Worm (Caenorhabditis elegans) whole organism, late embryonic: ENCODE data around the gene fars-2.
A peak's percentile ranks its signal among the peaks of the same experiment; 100 is the strongest.
"Not testable (repeated sequence)": the region's sequence is repeated elsewhere in the genome, so short reads cannot be mapped to it uniquely, and the experiment has no call there.

Source experiments
- C08G9.2 ChIP-seq: sonication (generic microtip); optimal IDR thresholded peaks from 2 replicates; lab custom pipeline; 2016; ENCODE audit warnings: mild to moderate bottlenecking, missing genetic modification characterization, moderate library complexity, missing compliant biosample characterization
- F13H6.1 ChIP-seq: sonication (generic microtip); optimal IDR thresholded peaks from 2 replicates; lab custom pipeline; 2016; ENCODE audit warnings: missing genetic modification characterization, missing compliant biosample characterization
- K02D7.2 ChIP-seq: sonication (generic microtip); optimal IDR thresholded peaks from 2 replicates; lab custom pipeline; 2017; ENCODE audit warnings: mild to moderate bottlenecking, missing genetic modification characterization, missing compliant biosample characterization
- ama-1 ChIP-seq: fragments of 150-350 bp; optimal IDR thresholded peaks from 2 replicates; lab custom pipeline; 2014
- ceh-14 ChIP-seq: sonication (generic microtip); optimal IDR thresholded peaks from 2 replicates; lab custom pipeline; 2016; ENCODE audit warnings: missing genotype, missing genetic modification characterization, missing compliant biosample characterization
- ceh-2 ChIP-seq: sonication (generic microtip); optimal IDR thresholded peaks from 2 replicates; lab custom pipeline; 2016; ENCODE audit warnings: missing genotype, missing genetic modification characterization, missing compliant biosample characterization
- ceh-22 ChIP-seq: sonication (generic microtip); optimal IDR thresholded peaks from 2 replicates; lab custom pipeline; 2017; ENCODE audit warnings: missing biosample characterization, missing genetic modification characterization
- ceh-24 ChIP-seq: sonication (generic microtip); optimal IDR thresholded peaks from 2 replicates; lab custom pipeline; 2016; ENCODE audit warnings: mild to moderate bottlenecking, missing genetic modification characterization, missing compliant biosample characterization
- ceh-48 ChIP-seq: sonication (generic microtip); optimal IDR thresholded peaks from 2 replicates; lab custom pipeline; 2016; ENCODE audit warnings: missing genetic modification characterization, inconsistent platforms, missing compliant biosample characterization
- che-1 ChIP-seq: sonication (generic microtip); optimal IDR thresholded peaks from 2 replicates; lab custom pipeline; 2016; ENCODE audit warnings: mild to moderate bottlenecking, missing genetic modification characterization, missing compliant biosample characterization
- dmd-4 ChIP-seq: sonication (generic microtip); optimal IDR thresholded peaks from 2 replicates; lab custom pipeline; 2016; ENCODE audit warnings: borderline replicate concordance, missing genetic modification characterization, missing compliant biosample characterization
- dve-1 ChIP-seq: sonication (generic microtip); optimal IDR thresholded peaks from 2 replicates; lab custom pipeline; 2017; ENCODE audit warnings: antibody characterized with exemption, mild to moderate bottlenecking, missing genetic modification characterization, missing compliant biosample characterization
- eyg-1 ChIP-seq: sonication (generic microtip); optimal IDR thresholded peaks from 2 replicates; lab custom pipeline; 2016; ENCODE audit warnings: missing genotype, missing genetic modification characterization, missing compliant biosample characterization
- fkh-6 ChIP-seq: sonication (generic microtip); optimal IDR thresholded peaks from 2 replicates; lab custom pipeline; 2016; ENCODE audit warnings: missing genetic modification characterization, missing compliant biosample characterization
- gmeb-2 ChIP-seq: sonication (generic microtip); optimal IDR thresholded peaks from 2 replicates; lab custom pipeline; 2016; ENCODE audit warnings: missing genetic modification characterization, inconsistent platforms, missing compliant biosample characterization
- hlh-13 ChIP-seq: fragments of 200-800 bp; sonication (Bioruptor generic); optimal IDR thresholded peaks from 2 replicates; lab custom pipeline; 2018; ENCODE audit warnings: mild to moderate bottlenecking, missing genetic modification characterization, missing compliant biosample characterization
- hlh-30 ChIP-seq: sonication (generic microtip); optimal IDR thresholded peaks from 2 replicates; lab custom pipeline; 2017; ENCODE audit warnings: antibody characterized with exemption, missing genetic modification characterization, missing compliant biosample characterization; ENCODE audit not compliant: insufficient read depth
- hlh-6 ChIP-seq: sonication (generic microtip); optimal IDR thresholded peaks from 2 replicates; lab custom pipeline; 2016; ENCODE audit warnings: missing genotype, missing genetic modification characterization, missing compliant biosample characterization
- hlh-8 ChIP-seq: sonication (generic microtip); optimal IDR thresholded peaks from 2 replicates; lab custom pipeline; 2016; ENCODE audit warnings: missing genotype, missing genetic modification characterization, missing compliant biosample characterization
- lim-6 ChIP-seq: sonication (generic microtip); optimal IDR thresholded peaks from 2 replicates; lab custom pipeline; 2016; ENCODE audit warnings: missing genetic modification characterization, missing compliant biosample characterization
- nfya-1 ChIP-seq: sonication (generic microtip); optimal IDR thresholded peaks from 2 replicates; lab custom pipeline; 2017; ENCODE audit warnings: missing genetic modification characterization, mild to moderate bottlenecking, missing compliant biosample characterization, antibody characterized with exemption, moderate library complexity
- nhr-11 ChIP-seq: fragments of 150-350 bp; optimal IDR thresholded peaks from 2 replicates; lab custom pipeline; 2014; ENCODE audit warnings: missing biosample characterization, missing genetic modification characterization
- nhr-232 ChIP-seq: sonication (generic microtip); optimal IDR thresholded peaks from 2 replicates; lab custom pipeline; 2016; ENCODE audit warnings: missing genetic modification characterization, missing compliant biosample characterization
- pag-3 ChIP-seq: sonication (generic microtip); optimal IDR thresholded peaks from 2 replicates; lab custom pipeline; 2016; ENCODE audit warnings: missing compliant biosample characterization, missing genetic modification characterization, borderline replicate concordance
- pat-9 ChIP-seq: fragments of 200-800 bp; sonication (Bioruptor generic); optimal IDR thresholded peaks from 2 replicates; lab custom pipeline; 2018; ENCODE audit warnings: mild to moderate bottlenecking, missing genetic modification characterization, moderate library complexity, missing compliant biosample characterization
- pha-2 ChIP-seq: sonication (generic microtip); optimal IDR thresholded peaks from 2 replicates; lab custom pipeline; 2017; ENCODE audit warnings: mild to moderate bottlenecking, missing genetic modification characterization, missing compliant biosample characterization
- pqm-1 ChIP-seq: sonication (generic microtip); optimal IDR thresholded peaks from 2 replicates; lab custom pipeline; 2016; ENCODE audit warnings: missing genetic modification characterization, missing compliant biosample characterization
- rnt-1 ChIP-seq: sonication (generic microtip); optimal IDR thresholded peaks from 2 replicates; lab custom pipeline; 2016; ENCODE audit warnings: missing genetic modification characterization, missing compliant biosample characterization
- sdc-2 ChIP-seq: sonication (generic microtip); optimal IDR thresholded peaks from 2 replicates; lab custom pipeline; 2016; ENCODE audit warnings: missing genotype, missing genetic modification characterization, missing compliant biosample characterization
- syd-9 ChIP-seq: sonication (generic microtip); optimal IDR thresholded peaks from 2 replicates; lab custom pipeline; 2016; ENCODE audit warnings: mild to moderate bottlenecking, missing genetic modification characterization, moderate library complexity, missing compliant biosample characterization
- tbx-2 ChIP-seq: sonication (generic microtip); optimal IDR thresholded peaks from 2 replicates; lab custom pipeline; 2016; ENCODE audit warnings: missing genetic modification characterization, missing compliant biosample characterization
- tbx-7 ChIP-seq: sonication (generic microtip); optimal IDR thresholded peaks from 2 replicates; lab custom pipeline; 2016; ENCODE audit warnings: missing genotype, missing genetic modification characterization, missing compliant biosample characterization

The fars-2 gene

DNA sequence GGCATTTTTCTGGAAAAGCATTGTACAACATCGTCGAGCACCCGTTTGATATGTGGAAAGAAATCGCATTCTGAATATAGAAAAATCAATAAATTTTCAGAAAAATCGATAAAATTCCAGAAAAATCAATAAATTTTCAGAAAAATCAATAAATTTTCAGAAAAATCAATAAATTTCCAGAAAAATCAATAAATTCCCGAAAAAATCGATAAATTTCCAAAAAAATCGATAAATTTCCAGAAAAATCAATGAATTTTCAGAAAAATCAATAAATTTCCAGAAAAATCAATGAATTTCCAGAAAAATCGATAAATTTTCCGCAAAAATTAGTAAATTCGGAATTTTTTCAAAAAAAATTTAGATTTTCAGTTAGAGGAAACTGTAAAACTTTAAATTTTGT, at the start of gene fars-2:
Gene fars-2, minus strand, starts transcription at position 70 of the 400 bp plus-strand sequence.
- TF ChIP-seq hlh-6 (tag; lab: Kevin White, UChicago) = no peak
- TF ChIP-seq lim-6 (tag; lab: Kevin White, UChicago) = no peak
- peak; percentile 80 for TF ChIP-seq ceh-48 (tag; lab: Kevin White, UChicago)
- no peak for TF ChIP-seq hlh-30 (tag; lab: Kevin White, UChicago)
- TF ChIP-seq dmd-4 (tag; lab: Kevin White, UChicago) = no peak
- TF ChIP-seq, all 69 proteins: peak for 1

- TF ChIP-seq sdc-2 (tag; lab: Kevin White, UChicago) (no peak), hlh-8 (tag; lab: Kevin White, UChicago) (no peak), pag-3 (tag; lab: Kevin White, UChicago) (no peak), dve-1 (tag; lab: Kevin White, UChicago) (no peak), dmd-4 (tag; lab: Kevin White, UChicago) (no peak), K02D7.2 (tag; lab: Kevin White, UChicago) (no peak), pqm-1 (tag; lab: Kevin White, UChicago) (no peak), ceh-24 (tag; lab: Kevin White, UChicago) (no peak), hlh-13 (GFP tag; lab: Kevin White, UChicago) (no peak), nhr-11 (tag; lab: Kevin White, UChicago) (no peak), ceh-48 (tag; lab: Kevin White, UChicago) (no peak), tbx-2 (tag; lab: Kevin White, UChicago) (no peak), fkh-6 (tag; lab: Kevin White, UChicago) (no peak), gmeb-2 (no peak), eyg-1 (no peak)
Measured at ce11 chrV:19955171-19955570, 47.9 kb upstream of the fars-2 start, which contains the start of gene abhd-3.1. TSS of gene abhd-3.1 (plus strand) at chrV:19955488.

- TF ChIP-seq ceh-48 (tag; lab: Kevin White, UChicago) (no peak), sdc-2 (tag; lab: Kevin White, UChicago) (no peak), syd-9 (no peak), hlh-8 (tag; lab: Kevin White, UChicago) (no peak), nhr-11 (tag; lab: Kevin White, UChicago) (no peak), ceh-14 (tag; lab: Kevin White, UChicago) (no peak), rnt-1 (no peak), tbx-7 (tag; lab: Kevin White, UChicago) (no peak), C08G9.2 (no peak), pat-9 (no peak), nhr-232 (tag; lab: Kevin White, UChicago) (no peak), ceh-22 (tag; lab: Kevin White, UChicago) (no peak), hlh-6 (tag; lab: Kevin White, UChicago) (no peak), eyg-1 (no peak), fkh-6 (tag; lab: Kevin White, UChicago) (no peak), ama-1 (lab: Kevin White, UChicago) (no peak), che-1 (tag; lab: Kevin White, UChicago) (no peak), dmd-4 (tag; lab: Kevin White, UChicago) (no peak), ceh-2 (tag; lab: Kevin White, UChicago) (no peak), nfya-1 (no peak)
Measured at ce11 chrV:19954491-19954890, 47.3 kb upstream of the fars-2 start.

ce11 chrV:19949721-19950120, 42.5 kb upstream of the fars-2 start, which contains the start of gene Y60A3A.8:
TSS of gene Y60A3A.8 (plus strand) at chrV:19949978.
- TF ChIP-seq tbx-2 (tag; lab: Kevin White, UChicago); ceh-2 (tag; lab: Kevin White, UChicago); pha-2: not testable (repeated sequence)

DNA sequence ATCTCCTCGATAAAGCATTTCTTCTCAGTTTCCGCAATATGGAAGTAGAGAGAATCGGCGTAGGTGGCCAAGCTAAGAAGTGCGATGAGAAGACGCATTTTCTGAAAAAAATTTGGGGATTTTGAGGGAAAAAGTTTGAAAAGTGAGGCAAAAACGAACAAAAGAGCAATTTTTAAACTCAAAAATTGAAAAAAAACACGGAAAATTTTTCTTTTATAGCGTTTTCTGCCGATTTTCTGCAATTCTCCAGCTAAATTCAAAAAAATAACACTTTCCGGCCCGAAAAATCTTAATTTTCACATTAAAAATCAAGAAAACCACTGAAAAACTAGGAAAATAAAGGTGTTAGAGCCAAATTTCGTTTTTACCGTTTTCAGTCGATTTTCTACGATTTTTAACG, 41.8 kb upstream of the fars-2 start, which contains the start of gene tmed-4:
Gene tmed-4, minus strand, starts transcription at position 101 of the 400 bp plus-strand sequence.
- not testable (repeated sequence) for TF ChIP-seq hlh-6 (tag; lab: Kevin White, UChicago); F13H6.1; hlh-13 (GFP tag; lab: Kevin White, UChicago)
